Worm (Caenorhabditis elegans): ENCODE measurements around the gene apa-2.

ce11 chrX:9372987-9373386 is 34.5 kb downstream of the apa-2 start:
- TF ChIP-seq zip-4 (GFP tag; optimal IDR thresholded peaks at IDR 0.05) (peak; percentile 16), lir-3 (tag; optimal IDR thresholded peaks at IDR 0.05; ENCODE audit: poor library complexity) (peak; percentile 49), snpc-4 (tag; optimal IDR thresholded peaks at IDR 0.05) (no peak), fos-1 (tag; optimal IDR thresholded peaks at IDR 0.05) (no peak), nhr-77 (tag; optimal IDR thresholded peaks at IDR 0.05) (peak; percentile 19), nhr-20 (tag; optimal IDR thresholded peaks at IDR 0.05) (peak; percentile 55), unc-86 (tag; optimal IDR thresholded peaks at IDR 0.05) (no peak), nhr-11 (tag; optimal IDR thresholded peaks at IDR 0.05) (no peak), skn-1 (tag; optimal IDR thresholded peaks at IDR 0.05) (no peak)
